Worm (Caenorhabditis elegans): ENCODE data around the gene frg-1.

frg-1 gene

ce11 chrIII:12967437-12968043, 11.4 kb upstream of the frg-1 start (continued):
- TF ChIP-seq spr-3 (GFP tag; optimal IDR thresholded peaks at IDR 0.05): no peak

ce11 chrIII:12968330-12968729, 10.6 kb upstream of the frg-1 start:
- TF ChIP-seq lin-39 (tag; optimal IDR thresholded peaks at IDR 0.05) (no peak), dpl-1 (GFP tag; optimal IDR thresholded peaks at IDR 0.05) (no peak), set-16 (GFP tag; IDR thresholded peaks at IDR 0.05) (peak; percentile 51)

- peak; percentile 35 for TF ChIP-seq mes-2 (tag; optimal IDR thresholded peaks at IDR 0.05; ENCODE audit: poor library complexity, severe bottlenecking)
- no peak for TF ChIP-seq ceh-44 (GFP tag; IDR thresholded peaks at IDR 0.05)
- no peak for TF ChIP-seq php-3 (GFP tag; IDR thresholded peaks at IDR 0.05)
- peak; percentile 43 for TF ChIP-seq dpl-1 (GFP tag; optimal IDR thresholded peaks at IDR 0.05)
- no peak for TF ChIP-seq daf-16 (GFP tag; optimal IDR thresholded peaks at IDR 0.05)
- TF ChIP-seq daf-16 (tag; optimal IDR thresholded peaks at IDR 0.05): peak; percentile 43
- TF ChIP-seq spr-1 (tag; optimal IDR thresholded peaks at IDR 0.05): no peak
- peak; percentile 39 for TF ChIP-seq hlh-11 (tag; optimal IDR thresholded peaks at IDR 0.05)
- TF ChIP-seq zfp-2 (tag; optimal IDR thresholded peaks at IDR 0.05): no peak
- TF ChIP-seq unc-62 (GFP tag; optimal IDR thresholded peaks at IDR 0.05 in 1 of 2): peak in 1 of 2 experiments; percentile 99
- no peak for TF ChIP-seq unc-62 (tag; optimal IDR thresholded peaks at IDR 0.05)
- TF ChIP-seq hlh-30 (tag; optimal IDR thresholded peaks at IDR 0.05; ENCODE audit: insufficient read depth): peak; percentile 61
- TF ChIP-seq nhr-28 (tag; optimal IDR thresholded peaks at IDR 0.05): peak; percentile 32
- no peak for TF ChIP-seq sdz-12 (GFP tag; optimal IDR thresholded peaks at IDR 0.05)
- TF ChIP-seq dve-1 (tag; optimal IDR thresholded peaks at IDR 0.05; ENCODE audit: insufficient read depth): peak; percentile 58
- TF ChIP-seq nhr-77 (tag; optimal IDR thresholded peaks at IDR 0.05): peak; percentile 20
- TF ChIP-seq spr-3 (GFP tag; optimal IDR thresholded peaks at IDR 0.05): no peak
- no peak for TF ChIP-seq nhr-25 (tag; optimal IDR thresholded peaks at IDR 0.05; ENCODE audit: borderline replicate concordance, insufficient read depth)
- TF ChIP-seq nhr-111 (GFP tag; optimal IDR thresholded peaks at IDR 0.05): no peak
- TF ChIP-seq fos-1 (tag; optimal IDR thresholded peaks at IDR 0.05): no peak
- peak; percentile 2 for TF ChIP-seq mep-1 (tag; optimal IDR thresholded peaks at IDR 0.05)
- peak in 1 of 2 experiments; percentile 82 for TF ChIP-seq lsy-2 (tag; optimal IDR thresholded peaks at IDR 0.05)
These were observed 7.1 kb upstream of the frg-1 start for ce11 chrIII:12971828-12972379.

ce11 chrIII:12972398-12972797, 6.6 kb upstream of the frg-1 start, which contains the start of gene bckd-1A:
Gene bckd-1A (minus strand): TSS chrIII:12972498.
- TF ChIP-seq madf-5 (GFP tag; IDR thresholded peaks at IDR 0.05): no peak
- TF ChIP-seq nhr-102 (tag; optimal IDR thresholded peaks at IDR 0.05): no peak
- no peak for TF ChIP-seq daf-19 (GFP tag; conservative IDR thresholded peaks at IDR 0.05)
- TF ChIP-seq hlh-30 (tag; optimal IDR thresholded peaks at IDR 0.05; ENCODE audit: insufficient read depth): no peak
- TF ChIP-seq lir-3 (tag; optimal IDR thresholded peaks at IDR 0.05): no peak
- TF ChIP-seq skn-1 (tag; optimal IDR thresholded peaks at IDR 0.05): no peak
- no peak for TF ChIP-seq F10B5.3 (tag; optimal IDR thresholded peaks at IDR 0.05)
- TF ChIP-seq dmd-9 (GFP tag; IDR thresholded peaks at IDR 0.05): no peak
- TF ChIP-seq T26A8.4 (GFP tag; IDR thresholded peaks at IDR 0.05): no peak
- no peak for TF ChIP-seq dve-1 (tag; optimal IDR thresholded peaks at IDR 0.05; ENCODE audit: insufficient read depth)
- TF ChIP-seq mdt-29 (GFP tag; IDR thresholded peaks at IDR 0.05): no peak
- TF ChIP-seq zip-2 (tag; optimal IDR thresholded peaks at IDR 0.05): no peak
- no peak for TF ChIP-seq ceh-32 (tag; optimal IDR thresholded peaks at IDR 0.05; ENCODE audit: poor library complexity)
- no peak for TF ChIP-seq snpc-1.2 (GFP tag; IDR thresholded peaks at IDR 0.05)
